Fruit fly (Drosophila melanogaster) whole organism, prepupa: ENCODE data around the gene Ankle2.

Source experiments
- CG15336 ChIP-seq: fragments of 200-800 bp; sonication (Bioruptor generic); IDR thresholded peaks from 2 replicates; pipeline ENCODE4 v1.3.6; 2022; ENCODE audit warnings: missing biosample characterization, missing genetic modification characterization
- CG6792 ChIP-seq: fragments of 200-800 bp; sonication (Bioruptor generic); optimal IDR thresholded peaks from 3 replicates; lab custom pipeline; 2016; ENCODE audit warnings: missing biosample characterization, missing genetic modification characterization
- CG8632 ChIP-seq: fragments of 200-800 bp; sonication (Bioruptor generic); optimal IDR thresholded peaks from 3 replicates; lab custom pipeline; 2016; ENCODE audit warnings: missing biosample characterization, missing genetic modification characterization
- Eip78C ChIP-seq: fragments of 200-800 bp; sonication (Bioruptor generic); peaks from one replicate; lab custom pipeline; 2016; ENCODE audit warnings: missing biosample characterization, missing genetic modification characterization
- Gug ChIP-seq: fragments of 200-800 bp; sonication (Bioruptor generic); IDR thresholded peaks from 2 replicates; pipeline ENCODE4 v1.3.6; 2022; ENCODE audit warnings: missing biosample characterization, missing genetic modification characterization
- Lpt ChIP-seq: fragments of 200-800 bp; sonication (Bioruptor generic); optimal IDR thresholded peaks from 3 replicates; lab custom pipeline; 2016; ENCODE audit warnings: missing biosample characterization, missing genetic modification characterization
- Sox102F ChIP-seq: fragments of 200-800 bp; sonication (Bioruptor generic); optimal IDR thresholded peaks from 2 replicates; lab custom pipeline; 2016; ENCODE audit warnings: missing biosample characterization, mild to moderate bottlenecking, missing genetic modification characterization
- spab ChIP-seq: fragments of 200-800 bp; sonication (Bioruptor generic); optimal IDR thresholded peaks from 2 replicates; lab custom pipeline; 2017; ENCODE audit warnings: missing biosample characterization, mild to moderate bottlenecking, missing genetic modification characterization, missing genetic modification reagents

- no peak for TF ChIP-seq Gug (GFP tag; lab: Robert Waterston, UW)
- TF ChIP-seq spab = no peak
- no peak for TF ChIP-seq Sox102F
- no peak for TF ChIP-seq Eip78C (GFP tag; lab: Kevin White, UChicago)
- no peak for TF ChIP-seq CG15336 (GFP tag; lab: Robert Waterston, UW)
- TF ChIP-seq CG8632 (GFP tag; lab: Kevin White, UChicago) = no peak
- TF ChIP-seq Lpt (GFP tag; lab: Kevin White, UChicago) = no peak
- TF ChIP-seq CG6792 (GFP tag; lab: Kevin White, UChicago) = no peak
These were observed 43.2 kb upstream of the Ankle2 start for dm6 chrX:17622187-17622586.
